Fruit fly (Drosophila melanogaster) whole organism, embryonic: ENCODE data around the gene CG31809.

Source experiments
- Awh ChIP-seq: fragments of 200-800 bp; sonication (Bioruptor generic); IDR thresholded peaks from 2 replicates; pipeline ENCODE4, ENCODE4 v1.3.6; 2022; ENCODE audit warnings: missing biosample characterization, missing genetic modification characterization
- Bgb ChIP-seq: fragments of 200-800 bp; sonication (Bioruptor generic); IDR thresholded peaks from 2 replicates; pipeline ENCODE4 v1.3.6; 2022; ENCODE audit warnings: missing biosample characterization, missing genetic modification characterization; ENCODE audit not compliant: partially characterized antibody
- BtbVII ChIP-seq: fragments of 200-800 bp; sonication (Bioruptor generic); optimal IDR thresholded peaks from 3 replicates; lab custom pipeline; 2017; ENCODE audit warnings: missing biosample characterization, mild to moderate bottlenecking, missing genetic modification characterization
- CG10267 ChIP-seq: fragments of 200-800 bp; sonication (Bioruptor generic); optimal IDR thresholded peaks from 2 replicates; lab custom pipeline; 2018; ENCODE audit warnings: missing biosample characterization, mild to moderate bottlenecking, missing genetic modification characterization, moderate library complexity
- CG13287 ChIP-seq: fragments of 200-800 bp; sonication (Bioruptor generic); IDR thresholded peaks from 2 replicates; pipeline ENCODE4 v1.3.6; 2022; ENCODE audit warnings: missing biosample characterization, missing genetic modification characterization; ENCODE audit not compliant: partially characterized antibody
- CG15479 ChIP-seq: fragments of 200-800 bp; sonication (Bioruptor generic); optimal IDR thresholded peaks from 3 replicates; lab custom pipeline; 2019; ENCODE audit warnings: missing biosample characterization, mild to moderate bottlenecking, missing genetic modification characterization, moderate library complexity
- CG17568 ChIP-seq: fragments of 200-800 bp; sonication (Bioruptor generic); optimal IDR thresholded peaks from 2 replicates; lab custom pipeline; 2018; ENCODE audit warnings: missing biosample characterization, mild to moderate bottlenecking, missing genetic modification characterization, moderate library complexity
- CG2199 ChIP-seq: fragments of 200-800 bp; sonication (Bioruptor generic); IDR thresholded peaks from 3 replicates; pipeline ENCODE4 v1.3.6; 2022; ENCODE audit warnings: missing biosample characterization, missing genetic modification characterization
- CG32532 ChIP-seq: fragments of 200-800 bp; sonication (Bioruptor generic); IDR thresholded peaks from 2 replicates; pipeline ENCODE4 v1.3.6; 2022; ENCODE audit warnings: missing biosample characterization, missing genetic modification characterization
- CG34224 ChIP-seq: fragments of 200-800 bp; sonication (Bioruptor generic); IDR thresholded peaks from 3 replicates; pipeline ENCODE4 v1.3.6; 2022; ENCODE audit warnings: missing biosample characterization, missing genetic modification characterization; ENCODE audit not compliant: partially characterized antibody
- CG34422 ChIP-seq: fragments of 200-800 bp; sonication (Bioruptor generic); IDR thresholded peaks from 3 replicates; pipeline ENCODE4 v1.3.6; 2022; ENCODE audit warnings: missing biosample characterization, missing genetic modification characterization
- CG6683 ChIP-seq: fragments of 200-800 bp; sonication (Bioruptor generic); optimal IDR thresholded peaks from 2 replicates; lab custom pipeline; 2017; ENCODE audit warnings: missing biosample characterization, mild to moderate bottlenecking, missing genetic modification characterization, missing genetic modification reagents
- CG7271 ChIP-seq: fragments of 200-800 bp; sonication (Bioruptor generic); optimal IDR thresholded peaks from 2 replicates; lab custom pipeline; 2018; ENCODE audit warnings: missing biosample characterization, mild to moderate bottlenecking, missing genetic modification characterization, moderate library complexity
- CG7556 ChIP-seq: fragments of 200-800 bp; sonication (Bioruptor generic); optimal IDR thresholded peaks from 2 replicates; lab custom pipeline; 2017; ENCODE audit warnings: missing biosample characterization, mild to moderate bottlenecking, missing genetic modification characterization
- CG9797 ChIP-seq: fragments of 200-800 bp; sonication (Bioruptor generic); optimal IDR thresholded peaks from 3 replicates; lab custom pipeline; 2018; ENCODE audit warnings: missing biosample characterization, mild to moderate bottlenecking, missing genetic modification characterization
- CoRest ChIP-seq: fragments of 200-800 bp; sonication (Bioruptor generic); optimal IDR thresholded peaks from 3 replicates; lab custom pipeline; 2018; ENCODE audit warnings: missing biosample characterization, mild to moderate bottlenecking, missing genetic modification characterization, moderate library complexity
- Dll ChIP-seq: fragments of 200-800 bp; sonication (Bioruptor generic); IDR thresholded peaks from 4 replicates; pipeline ENCODE4 v1.3.6; 2022; ENCODE audit warnings: missing biosample characterization, missing genetic modification characterization; ENCODE audit not compliant: partially characterized antibody
- Doc3 ChIP-seq: fragments of 200-800 bp; sonication (Bioruptor generic); IDR thresholded peaks from 3 replicates; pipeline ENCODE4 v1.3.6; 2022; ENCODE audit warnings: missing biosample characterization, missing genetic modification characterization; ENCODE audit not compliant: partially characterized antibody
- Dref ChIP-seq: fragments of 200-800 bp; sonication (Bioruptor generic); IDR thresholded peaks from 2 replicates; pipeline ENCODE4 v1.3.6; 2022; ENCODE audit warnings: missing biosample characterization, missing genetic modification characterization
- E2f1 ChIP-seq: fragments of 200-800 bp; sonication (Bioruptor generic); IDR thresholded peaks from 2 replicates; pipeline ENCODE4 v1.3.6; 2022; ENCODE audit warnings: missing biosample characterization, missing genetic modification characterization
- Hr51 ChIP-seq, 2 experiments: fragments of 200-800 bp; sonication (Bioruptor generic); optimal IDR thresholded peaks; 2 replicates in 1 of 2; 3 replicates in 1 of 2; lab custom pipeline; 2016 to 2018; ENCODE audit warnings: missing biosample characterization in 2 of 2, missing genetic modification characterization in 2 of 2, mild to moderate bottlenecking in 1 of 2, moderate library complexity in 1 of 2
- Hsf ChIP-seq: fragments of 200-800 bp; sonication (Bioruptor generic); optimal IDR thresholded peaks from 3 replicates; lab custom pipeline; 2016; ENCODE audit warnings: missing biosample characterization, missing genetic modification characterization
- MBD-R2 ChIP-seq: fragments of 200-800 bp; sonication (Bioruptor generic); IDR thresholded peaks from 2 replicates; pipeline ENCODE4 v1.3.6; 2022; ENCODE audit warnings: missing biosample characterization, missing genetic modification characterization
- Mes4 ChIP-seq: fragments of 200-800 bp; sonication (Bioruptor generic); optimal IDR thresholded peaks from 2 replicates; lab custom pipeline; 2016; ENCODE audit warnings: missing biosample characterization, missing genetic modification characterization
- Opbp ChIP-seq: fragments of 200-800 bp; sonication (Bioruptor generic); IDR thresholded peaks from 3 replicates; pipeline ENCODE4 v1.3.6; 2022; ENCODE audit warnings: missing biosample characterization, missing genetic modification characterization; ENCODE audit not compliant: partially characterized antibody
- Pdp1 ChIP-seq, 2 experiments: fragments of 200-800 bp; sonication (Bioruptor generic); optimal IDR thresholded peaks; 3 replicates each; lab custom pipeline; 2016; ENCODE audit warnings: missing biosample characterization in 2 of 2, missing genetic modification characterization in 2 of 2, mild to moderate bottlenecking in 1 of 2, moderate library complexity in 1 of 2
- Sry-δ ChIP-seq: fragments of 200-800 bp; sonication (Bioruptor generic); optimal IDR thresholded peaks from 2 replicates; lab custom pipeline; 2016; ENCODE audit warnings: missing biosample characterization, missing genetic modification characterization
- Taf1 ChIP-seq: fragments of 200-800 bp; sonication (Bioruptor generic); IDR thresholded peaks from 2 replicates; pipeline ENCODE4 v1.3.6; 2022; ENCODE audit warnings: missing biosample characterization, missing genetic modification characterization
- amos ChIP-seq: fragments of 200-800 bp; sonication (Bioruptor generic); IDR thresholded peaks from 2 replicates; pipeline ENCODE4 v1.3.6; 2022; ENCODE audit warnings: missing biosample characterization, missing genetic modification characterization; ENCODE audit not compliant: partially characterized antibody
- bbx ChIP-seq: fragments of 200-800 bp; sonication (Bioruptor generic); IDR thresholded peaks from 2 replicates; pipeline ENCODE4 v1.3.6; 2022; ENCODE audit warnings: missing biosample characterization, missing genetic modification characterization; ENCODE audit not compliant: partially characterized antibody
- cg ChIP-seq: fragments of 200-800 bp; sonication (Bioruptor generic); optimal IDR thresholded peaks from 3 replicates; lab custom pipeline; 2019; ENCODE audit warnings: missing biosample characterization, mild to moderate bottlenecking, missing genetic modification characterization, moderate library complexity
- chinmo ChIP-seq: fragments of 200-800 bp; sonication (Bioruptor generic); IDR thresholded peaks from 4 replicates; pipeline ENCODE4 v1.3.6; 2022; ENCODE audit warnings: missing biosample characterization, missing genetic modification characterization; ENCODE audit not compliant: partially characterized antibody
- crc ChIP-seq: fragments of 200-800 bp; sonication (Bioruptor generic); optimal IDR thresholded peaks from 2 replicates; lab custom pipeline; 2016; ENCODE audit warnings: missing biosample characterization, missing genetic modification characterization
- dimm ChIP-seq: fragments of 200-800 bp; sonication (Bioruptor generic); IDR thresholded peaks from 2 replicates; pipeline ENCODE4 v1.3.6; 2022; ENCODE audit warnings: missing biosample characterization, missing genetic modification characterization
- ewg ChIP-seq: fragments of 200-800 bp; sonication (Bioruptor generic); optimal IDR thresholded peaks from 3 replicates; lab custom pipeline; 2017; ENCODE audit warnings: mild to moderate bottlenecking, missing biosample characterization, missing genetic modification reagents, missing genetic modification characterization
- fd64A ChIP-seq: fragments of 200-800 bp; sonication (Bioruptor generic); optimal IDR thresholded peaks from 3 replicates; lab custom pipeline; 2018; ENCODE audit warnings: missing biosample characterization, mild to moderate bottlenecking, missing genetic modification characterization
- gfzf ChIP-seq: fragments of 200-800 bp; sonication (Bioruptor generic); optimal IDR thresholded peaks from 2 replicates; lab custom pipeline; 2016; ENCODE audit warnings: missing biosample characterization, mild to moderate bottlenecking, missing genetic modification characterization, moderate library complexity
- hb ChIP-seq: fragments of 200-800 bp; sonication (Bioruptor generic); IDR thresholded peaks from 3 replicates; pipeline ENCODE4 v1.3.6; 2022; ENCODE audit warnings: missing biosample characterization, missing genetic modification characterization; ENCODE audit not compliant: partially characterized antibody
- inv ChIP-seq: fragments of 200-800 bp; sonication (Bioruptor generic); IDR thresholded peaks from 2 replicates; pipeline ENCODE4 v1.3.6; 2022; ENCODE audit warnings: missing biosample characterization, missing genetic modification characterization; ENCODE audit not compliant: partially characterized antibody
- lov ChIP-seq, 2 experiments: fragments of 200-800 bp in 1 of 2; fragments of >200 bp in 1 of 2; sonication (Bioruptor generic) in 1 of 2; IDR thresholded peaks in 1 of 2; optimal IDR thresholded peaks in 1 of 2; 2 replicates in 1 of 2; 3 replicates in 1 of 2; pipeline versions ENCODE4 v1.3.6 to Lab custom; 2017 to 2022; ENCODE audit warnings: missing biosample characterization in 1 of 2, missing genetic modification characterization in 1 of 2
- phol ChIP-seq: fragments of 200-800 bp; sonication (Bioruptor generic); optimal IDR thresholded peaks from 3 replicates; lab custom pipeline; 2018; ENCODE audit warnings: missing biosample characterization, mild to moderate bottlenecking, missing genetic modification characterization, moderate library complexity
- rib ChIP-seq: fragments of 200-800 bp; sonication (Bioruptor generic); IDR thresholded peaks from 2 replicates; pipeline ENCODE4 v1.3.6; 2022; ENCODE audit warnings: missing biosample characterization, missing genetic modification characterization
- row ChIP-seq: fragments of 200-800 bp; sonication (Bioruptor generic); IDR thresholded peaks from 3 replicates; pipeline ENCODE4 v1.3.6; 2022; ENCODE audit warnings: missing biosample characterization, missing genetic modification characterization
- sd ChIP-seq: fragments of 200-800 bp; sonication (Bioruptor generic); optimal IDR thresholded peaks from 3 replicates; lab custom pipeline; 2018; ENCODE audit warnings: missing biosample characterization, mild to moderate bottlenecking, missing genetic modification characterization, moderate library complexity
- sna ChIP-seq: fragments of 200-800 bp; sonication (Bioruptor generic); IDR thresholded peaks from 2 replicates; pipeline ENCODE4 v1.3.6; 2022; ENCODE audit warnings: missing biosample characterization, missing genetic modification characterization; ENCODE audit not compliant: partially characterized antibody
- tup ChIP-seq: fragments of 200-800 bp; sonication (Bioruptor generic); optimal IDR thresholded peaks from 2 replicates; lab custom pipeline; 2016; ENCODE audit warnings: missing biosample characterization, mild to moderate bottlenecking, missing genetic modification characterization, moderate library complexity
- unc-4 ChIP-seq: fragments of 200-800 bp; sonication (Bioruptor generic); IDR thresholded peaks from 2 replicates; pipeline ENCODE4 v1.3.6; 2022; ENCODE audit warnings: missing biosample characterization, missing genetic modification characterization; ENCODE audit not compliant: partially characterized antibody

CG31809 gene

DNA sequence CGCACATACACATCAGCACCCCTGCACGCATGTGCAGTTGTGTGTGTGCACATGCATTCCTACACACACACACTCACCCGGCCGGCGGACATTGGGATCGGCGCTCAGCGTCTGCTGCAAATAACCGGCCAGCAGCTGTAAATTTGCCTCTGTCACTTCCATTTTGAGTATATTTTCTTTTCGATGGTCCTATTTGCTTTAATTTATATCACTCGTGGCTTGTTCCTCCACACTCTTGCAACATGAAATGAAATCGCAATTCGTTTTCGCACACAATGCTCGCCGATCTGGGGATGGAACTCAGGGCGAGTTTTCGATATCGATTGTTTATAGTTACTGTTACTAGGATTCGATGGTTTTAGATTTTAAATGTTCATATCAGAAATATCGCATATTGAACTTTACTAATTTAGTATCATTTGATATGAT is 33.6 kb downstream of the CG31809 start, which contains the start of gene Cse1 (continued):
- TF ChIP-seq CG10267 (tag; lab: Kevin White, UChicago) (no peak), CG13287 (GFP tag; lab: Robert Waterston, UW) (peak; percentile 70), row (GFP tag; lab: Robert Waterston, UW) (peak; percentile 36; the same call in 1 of the 3 replicates), CG7271 (tag; lab: Kevin White, UChicago) (no peak), Pdp1 (GFP tag; optimal IDR thresholded peaks at IDR 0.05; lab: Kevin White, UChicago) (no peak), sna (peak; percentile 70), Hsf (GFP tag; lab: Kevin White, UChicago) (no peak), inv (GFP tag; lab: Robert Waterston, UW) (peak; percentile 55; the same call in 1 of the 2 replicates), fd64A (no peak), amos (peak; percentile 69), CG34422 (GFP tag; lab: Robert Waterston, UW) (peak; percentile 92), CG34224 (GFP tag; lab: Robert Waterston, UW) (peak; percentile 51), Hr51 (GFP tag; optimal IDR thresholded peaks at IDR 0.05; lab: Kevin White, UChicago) (no peak), lov (optimal IDR thresholded peaks at IDR 0.05; lab: Kevin White, UChicago) (no peak), lov (GFP tag; IDR thresholded peaks at IDR 0.05; lab: Robert Waterston, UW) (no peak), tup (GFP tag; lab: Kevin White, UChicago) (no peak), BtbVII (no peak), Mes4 (GFP tag; lab: Kevin White, UChicago) (no peak), Opbp (peak; percentile 57; the same call in 1 of the 3 replicates), CG2199 (0 out of 3 replicates have a peak, but pooled peaks have one; percentile 50), Dref (GFP tag; lab: Robert Waterston, UW) (peak; percentile 62), CoRest (no peak), unc-4 (GFP tag; lab: Robert Waterston, UW) (peak; percentile 62; the same call in 1 of the 2 replicates), bbx (GFP tag; lab: Robert Waterston, UW) (peak; percentile 55; the same call in 1 of the 2 replicates), CG9797 (GFP tag; lab: Kevin White, UChicago) (peak; percentile 17), ewg (GFP tag; lab: Kevin White, UChicago) (peak; percentile 67), gfzf (GFP tag; lab: Kevin White, UChicago) (peak; percentile 13), CG7556 (no peak), Bgb (GFP tag; lab: Robert Waterston, UW) (peak; percentile 45; the same call in 1 of the 2 replicates), E2f1 (GFP tag; lab: Robert Waterston, UW) (peak; percentile 32; the same call in 1 of the 2 replicates), MBD-R2 (GFP tag; lab: Robert Waterston, UW) (peak; percentile 45; the same call in 1 of the 2 replicates), Dll (GFP tag; lab: Robert Waterston, UW) (peak; percentile 74), sd (tag; lab: Kevin White, UChicago) (peak; percentile 76), rib (GFP tag; lab: Robert Waterston, UW) (peak; percentile 75; the same call in 1 of the 2 replicates), Awh (no peak), phol (peak; percentile 18), chinmo (GFP tag; lab: Robert Waterston, UW) (0 out of 4 replicates have a peak, but pooled peaks have one; percentile 56), Taf1 (GFP tag; lab: Robert Waterston, UW) (no peak), Sry-δ (peak; percentile 81), CG32532 (GFP tag; lab: Robert Waterston, UW) (no peak), CG6683 (no peak), cg (GFP tag; lab: Kevin White, UChicago) (peak; percentile 93), Doc3 (0 out of 3 replicates have a peak, but pooled peaks have one; percentile 40), hb (peak; percentile 52; the same call in 1 of the 3 replicates), crc (no peak), CG17568 (GFP tag; lab: Kevin White, UChicago) (no peak), CG15479 (GFP tag; lab: Kevin White, UChicago) (peak; percentile 47), dimm (GFP tag; lab: Robert Waterston, UW) (no peak)
